Worm (Caenorhabditis elegans) whole organism, young adult: Measurements from ENCODE around the gene tmem-135.

ENCODE experiments used
- B0019.2 ChIP-seq: fragments of 200-800 bp; sonication (Bioruptor generic); conservative IDR thresholded peaks from 2 replicates; pipeline ENCODE4 v1.3.6; 2022; ENCODE audit warnings: missing genetic modification reagents, missing genetic modification characterization, missing compliant biosample characterization
- B0261.1 ChIP-seq: sonication (generic microtip); optimal IDR thresholded peaks from 2 replicates; lab custom pipeline; 2016; ENCODE audit warnings: mild to moderate bottlenecking, missing genetic modification characterization, moderate library complexity, missing compliant biosample characterization
- D2030.7 ChIP-seq: fragments of 200-800 bp; sonication (Bioruptor generic); IDR thresholded peaks from 2 replicates; pipeline ENCODE4 v1.3.6; 2022; ENCODE audit warnings: missing genetic modification reagents, missing genetic modification characterization, missing compliant biosample characterization
- F10E7.11 ChIP-seq: sonication (generic microtip); optimal IDR thresholded peaks from 2 replicates; lab custom pipeline; 2017; ENCODE audit warnings: mild to moderate bottlenecking, missing genetic modification characterization, moderate library complexity, missing compliant biosample characterization
- F23B12.7 ChIP-seq: sonication (generic microtip); optimal IDR thresholded peaks from 2 replicates; lab custom pipeline; 2017; ENCODE audit warnings: missing genetic modification characterization, mild to moderate bottlenecking, missing compliant biosample characterization, antibody characterized with exemption, moderate library complexity; ENCODE audit not compliant: insufficient read depth
- F33H1.4 ChIP-seq: fragments of 200-800 bp; sonication (Bioruptor generic); IDR thresholded peaks from 2 replicates; pipeline ENCODE4 v1.3.6; 2022; ENCODE audit warnings: missing genetic modification reagents, missing genetic modification characterization, missing compliant biosample characterization
- F37B4.10 ChIP-seq: fragments of 200-800 bp; sonication (Bioruptor generic); IDR thresholded peaks from 2 replicates; pipeline ENCODE4 v1.3.6; 2022; ENCODE audit warnings: missing genetic modification characterization, missing compliant biosample characterization
- F39B2.1 ChIP-seq: fragments of 200-800 bp; sonication (Bioruptor generic); IDR thresholded peaks from 2 replicates; pipeline ENCODE4 v1.3.6; 2022; ENCODE audit warnings: missing genetic modification reagents, missing genetic modification characterization, missing compliant biosample characterization
- F49E8.2 ChIP-seq: sonication (generic microtip); optimal IDR thresholded peaks from 3 replicates; lab custom pipeline; 2017; ENCODE audit warnings: missing genetic modification characterization, mild to moderate bottlenecking, missing compliant biosample characterization, antibody characterized with exemption, moderate library complexity; ENCODE audit not compliant: insufficient read depth
- F52B5.7 ChIP-seq: sonication (generic microtip); optimal IDR thresholded peaks from 2 replicates; lab custom pipeline; 2016; ENCODE audit warnings: mild to moderate bottlenecking, missing genetic modification characterization, missing compliant biosample characterization
- F57A8.1 ChIP-seq: fragments of 200-800 bp; sonication (Bioruptor generic); optimal IDR thresholded peaks from 2 replicates; lab custom pipeline; 2018; ENCODE audit warnings: mild to moderate bottlenecking, missing genetic modification characterization, moderate library complexity, missing compliant biosample characterization
- K11D2.4 ChIP-seq: fragments of 200-800 bp; sonication (Bioruptor generic); IDR thresholded peaks from 2 replicates; pipeline ENCODE4 v1.3.6; 2022; ENCODE audit warnings: missing genetic modification reagents, missing genetic modification characterization, missing compliant biosample characterization
- T07F8.4 ChIP-seq: sonication (generic microtip); optimal IDR thresholded peaks from 2 replicates; lab custom pipeline; 2016; ENCODE audit warnings: mild to moderate bottlenecking, missing genetic modification characterization, moderate library complexity, missing compliant biosample characterization
- T26A5.8 ChIP-seq: sonication (generic microtip); optimal IDR thresholded peaks from 2 replicates; lab custom pipeline; 2016; ENCODE audit warnings: missing genetic modification characterization, missing compliant biosample characterization
- akir-1 ChIP-seq: fragments of 200-800 bp; sonication (Bioruptor generic); optimal IDR thresholded peaks from 2 replicates; lab custom pipeline; 2018; ENCODE audit warnings: mild to moderate bottlenecking, missing genetic modification characterization, moderate library complexity, missing compliant biosample characterization
- ama-1 ChIP-seq, 3 experiments: fragments of 150-350 bp in 1 of 3; sonication (generic microtip) in 2 of 3; optimal IDR thresholded peaks; 2 replicates each; lab custom pipeline; 2014 to 2018; ENCODE audit warnings: missing biosample characterization in 2 of 3, missing genetic modification characterization in 2 of 3, missing genetic modification reagents in 2 of 3
- atf-7 ChIP-seq: sonication (generic microtip); optimal IDR thresholded peaks from 2 replicates; lab custom pipeline; 2017; ENCODE audit warnings: mild to moderate bottlenecking, missing genetic modification characterization, missing compliant biosample characterization
- athp-1 ChIP-seq: sonication (generic microtip); optimal IDR thresholded peaks from 2 replicates; lab custom pipeline; 2017; ENCODE audit warnings: mild to moderate bottlenecking, missing genetic modification characterization, missing compliant biosample characterization
- attf-3 ChIP-seq: fragments of 200-800 bp; sonication (Bioruptor generic); conservative IDR thresholded peaks from 2 replicates; pipeline ENCODE4 v1.3.6; 2022; ENCODE audit warnings: missing genetic modification reagents, missing genetic modification characterization, missing compliant biosample characterization
- attf-5 ChIP-seq: fragments of 200-800 bp; sonication (Bioruptor generic); optimal IDR thresholded peaks from 2 replicates; lab custom pipeline; 2018; ENCODE audit warnings: mild to moderate bottlenecking, missing genetic modification characterization, missing compliant biosample characterization
- attf-6 ChIP-seq: fragments of 200-800 bp; sonication (Bioruptor generic); IDR thresholded peaks from 2 replicates; pipeline ENCODE4 v1.3.6; 2022; ENCODE audit warnings: missing genetic modification reagents, missing genetic modification characterization, missing compliant biosample characterization
- ceh-27 ChIP-seq: fragments of 200-800 bp; sonication (Bioruptor generic); optimal IDR thresholded peaks from 2 replicates; lab custom pipeline; 2018; ENCODE audit warnings: mild to moderate bottlenecking, missing genetic modification characterization, moderate library complexity, missing compliant biosample characterization
- chd-7 ChIP-seq: sonication (generic microtip); optimal IDR thresholded peaks from 2 replicates; lab custom pipeline; 2016; ENCODE audit warnings: mild to moderate bottlenecking, missing genetic modification characterization, moderate library complexity, missing compliant biosample characterization
- die-1 ChIP-seq: sonication (generic microtip); optimal IDR thresholded peaks from 2 replicates; lab custom pipeline; 2016; ENCODE audit warnings: missing genotype, mild to moderate bottlenecking, missing genetic modification characterization, missing compliant biosample characterization
- dpff-1 ChIP-seq: sonication (generic microtip); optimal IDR thresholded peaks from 2 replicates; lab custom pipeline; 2017; ENCODE audit warnings: mild to moderate bottlenecking, missing genetic modification characterization, missing compliant biosample characterization
- ekl-4 ChIP-seq: fragments of 200-800 bp; sonication (Bioruptor generic); IDR thresholded peaks from 2 replicates; pipeline ENCODE4 v1.3.6; 2022; ENCODE audit warnings: missing genetic modification reagents, missing genetic modification characterization, missing compliant biosample characterization
- ets-4 ChIP-seq: fragments of 200-800 bp; sonication (Bioruptor generic); optimal IDR thresholded peaks from 2 replicates; lab custom pipeline; 2018; ENCODE audit warnings: mild to moderate bottlenecking, missing genetic modification characterization, missing compliant biosample characterization
- hlh-12 ChIP-seq: sonication (generic microtip); optimal IDR thresholded peaks from 2 replicates; lab custom pipeline; 2016; ENCODE audit warnings: missing genetic modification characterization, missing compliant biosample characterization
- hmg-20 ChIP-seq: fragments of 200-800 bp; sonication (Bioruptor generic); IDR thresholded peaks from 2 replicates; pipeline ENCODE4 v1.3.6; 2022; ENCODE audit warnings: missing genetic modification reagents, missing genetic modification characterization, missing compliant biosample characterization
- hsf-1 ChIP-seq: fragments of 200-800 bp; sonication (Bioruptor generic); IDR thresholded peaks from 2 replicates; pipeline ENCODE4 v1.3.6; 2022; ENCODE audit warnings: missing genetic modification reagents, missing genetic modification characterization, missing compliant biosample characterization
- lag-1 ChIP-seq: fragments of 200-800 bp; sonication (Bioruptor generic); IDR thresholded peaks from 2 replicates; pipeline ENCODE4 v1.3.6; 2022; ENCODE audit warnings: missing genetic modification reagents, missing genetic modification characterization, missing compliant biosample characterization
- let-526 ChIP-seq: fragments of 200-800 bp; sonication (Bioruptor generic); IDR thresholded peaks from 2 replicates; pipeline ENCODE4 v1.3.6; 2022; ENCODE audit warnings: missing genetic modification reagents, missing genetic modification characterization, missing compliant biosample characterization
- let-607 ChIP-seq, 2 experiments: fragments of 200-800 bp in 1 of 2; sonication (Bioruptor generic) in 1 of 2; sonication (generic microtip) in 1 of 2; optimal IDR thresholded peaks; 2 replicates each; lab custom pipeline; 2016 to 2018; ENCODE audit warnings: mild to moderate bottlenecking in 2 of 2, missing compliant biosample characterization in 2 of 2, missing genetic modification characterization in 2 of 2, moderate library complexity in 2 of 2, missing genotype in 1 of 2
- lin-40 ChIP-seq: sonication (generic microtip); optimal IDR thresholded peaks from 2 replicates; lab custom pipeline; 2016; ENCODE audit warnings: missing genetic modification characterization, mild to moderate bottlenecking, missing compliant biosample characterization, missing genotype, missing genetic modification reagents
- lir-1 ChIP-seq: fragments of 200-800 bp; sonication (Bioruptor generic); conservative IDR thresholded peaks from 2 replicates; pipeline ENCODE4 v1.3.6; 2022; ENCODE audit warnings: missing genetic modification reagents, missing genetic modification characterization, missing compliant biosample characterization
- mel-28 ChIP-seq: sonication (generic microtip); optimal IDR thresholded peaks from 2 replicates; lab custom pipeline; 2016; ENCODE audit warnings: borderline replicate concordance, mild to moderate bottlenecking, missing genetic modification characterization, missing compliant biosample characterization
- nhr-120 ChIP-seq: fragments of 200-800 bp; sonication (Bioruptor generic); IDR thresholded peaks from 2 replicates; pipeline ENCODE4 v1.3.6; 2022; ENCODE audit warnings: missing genetic modification characterization, missing compliant biosample characterization
- nhr-80 ChIP-seq: sonication (generic microtip); optimal IDR thresholded peaks from 2 replicates; lab custom pipeline; 2016; ENCODE audit warnings: missing genetic modification characterization, missing compliant biosample characterization
- pbrm-1 ChIP-seq: fragments of 200-800 bp; sonication (Bioruptor generic); IDR thresholded peaks from 2 replicates; pipeline ENCODE4 v1.3.6; 2022; ENCODE audit warnings: missing genetic modification reagents, missing genetic modification characterization, missing compliant biosample characterization
- pha-4 ChIP-seq: fragments of 150-350 bp; sonication (generic microtip); optimal IDR thresholded peaks from 2 replicates; lab custom pipeline; 2014; ENCODE audit warnings: missing biosample characterization, missing genetic modification reagents, missing genetic modification characterization
- rcor-1 ChIP-seq: fragments of 200-800 bp; sonication (Bioruptor generic); IDR thresholded peaks from 2 replicates; pipeline ENCODE4 v1.3.6; 2022; ENCODE audit warnings: missing genetic modification reagents, missing genetic modification characterization, missing compliant biosample characterization
- sdz-38 ChIP-seq: sonication (generic microtip); optimal IDR thresholded peaks from 2 replicates; lab custom pipeline; 2016; ENCODE audit warnings: missing genotype, missing genetic modification characterization, missing compliant biosample characterization
- sptf-2 ChIP-seq: fragments of 200-800 bp; sonication (Bioruptor generic); optimal IDR thresholded peaks from 2 replicates; lab custom pipeline; 2018; ENCODE audit warnings: mild to moderate bottlenecking, missing genetic modification characterization, missing compliant biosample characterization
- tbx-9 ChIP-seq: sonication (generic microtip); optimal IDR thresholded peaks from 2 replicates; lab custom pipeline; 2016; ENCODE audit warnings: borderline replicate concordance, missing genetic modification characterization, inconsistent platforms, missing compliant biosample characterization
- zim-3 ChIP-seq: sonication (generic microtip); optimal IDR thresholded peaks from 2 replicates; lab custom pipeline; 2017; ENCODE audit warnings: mild to moderate bottlenecking, missing genetic modification characterization, moderate library complexity, missing compliant biosample characterization
- ztf-18 ChIP-seq: sonication (generic microtip); optimal IDR thresholded peaks from 2 replicates; lab custom pipeline; 2016; ENCODE audit warnings: missing genotype, mild to moderate bottlenecking, missing genetic modification characterization, missing compliant biosample characterization
- ztf-22 ChIP-seq: fragments of 200-800 bp; sonication (Bioruptor generic); optimal IDR thresholded peaks from 2 replicates; lab custom pipeline; 2018; ENCODE audit warnings: mild to moderate bottlenecking, missing genetic modification characterization, moderate library complexity, missing compliant biosample characterization
- ztf-26 ChIP-seq: sonication (generic microtip); optimal IDR thresholded peaks from 2 replicates; lab custom pipeline; 2017; ENCODE audit warnings: missing genetic modification characterization, missing compliant biosample characterization
- ztf-28 ChIP-seq: fragments of 200-800 bp; sonication (Bioruptor generic); IDR thresholded peaks from 2 replicates; pipeline ENCODE4 v1.3.6; 2022; ENCODE audit warnings: missing genetic modification reagents, missing genetic modification characterization, missing compliant biosample characterization

Gene tmem-135

DNA sequence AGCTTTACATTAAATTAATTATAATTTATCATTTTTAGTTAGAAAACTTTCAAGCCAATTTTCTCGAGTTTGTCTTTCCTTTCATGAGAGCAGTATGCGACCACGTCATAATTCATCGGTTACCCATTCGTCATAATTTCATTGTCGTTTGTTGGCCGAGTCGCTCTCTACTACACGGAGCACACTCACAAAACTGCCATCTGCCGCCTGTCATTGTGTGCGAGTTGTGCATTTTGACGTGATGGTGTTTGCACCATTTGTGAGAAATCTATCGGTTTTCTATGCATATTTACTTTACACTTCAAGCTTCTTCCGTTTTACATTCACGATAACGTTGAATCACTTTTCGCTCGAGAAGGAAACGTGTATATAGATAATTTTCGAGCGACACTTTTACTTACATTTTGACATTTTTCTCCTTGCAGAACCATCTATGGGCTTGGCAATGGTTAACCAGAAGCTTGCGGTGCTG, 33.3 kb downstream of the tmem-135 start, which contains the start of gene dhhc-10 (continued):
- TF ChIP-seq pha-4 (tag; lab: Kevin White, UChicago) (no peak), zim-3 (tag; lab: Kevin White, UChicago) (no peak), let-607 (tag; optimal IDR thresholded peaks at IDR 0.05; lab: Kevin White, UChicago) (peak; percentile 88 to 91), ama-1 (optimal IDR thresholded peaks at IDR 0.05; lab: Kevin White, UChicago) (no peak), ama-1 (GFP tag; optimal IDR thresholded peaks at IDR 0.05; lab: Kevin White, UChicago) (no peak), ztf-18 (tag; lab: Kevin White, UChicago) (no peak), ekl-4 (GFP tag; lab: Robert Waterston, UW) (no peak), ztf-22 (no peak), let-526 (no peak), sdz-38 (tag; lab: Kevin White, UChicago) (no peak), nhr-120 (GFP tag; lab: Robert Waterston, UW) (no peak), ceh-27 (no peak), lag-1 (GFP tag; lab: Robert Waterston, UW) (no peak), nhr-80 (tag; lab: Kevin White, UChicago) (peak; percentile 97), lin-40 (tag; lab: Kevin White, UChicago) (peak; percentile 23), attf-5 (GFP tag; lab: Kevin White, UChicago) (peak; percentile 9), F33H1.4 (GFP tag; lab: Robert Waterston, UW) (no peak), F10E7.11 (no peak), K11D2.4 (GFP tag; lab: Robert Waterston, UW) (no peak), T07F8.4 (tag; lab: Kevin White, UChicago) (no peak), pbrm-1 (GFP tag; lab: Robert Waterston, UW) (0 out of 2 replicates have a peak, but pooled peaks have one; percentile 35), ztf-26 (tag; lab: Kevin White, UChicago) (no peak), chd-7 (tag; lab: Kevin White, UChicago) (no peak), D2030.7 (GFP tag; lab: Robert Waterston, UW) (no peak), lir-1 (GFP tag; lab: Robert Waterston, UW) (no peak), die-1 (tag; lab: Kevin White, UChicago) (no peak), F39B2.1 (GFP tag; lab: Robert Waterston, UW) (no peak), B0019.2 (GFP tag; lab: Robert Waterston, UW) (no peak), athp-1 (tag; lab: Kevin White, UChicago) (no peak), F23B12.7 (tag; lab: Kevin White, UChicago) (no peak), hsf-1 (GFP tag; lab: Robert Waterston, UW) (no peak), attf-6 (GFP tag; lab: Robert Waterston, UW) (no peak), atf-7 (no peak), hmg-20 (GFP tag; lab: Robert Waterston, UW) (no peak), F49E8.2 (tag; lab: Kevin White, UChicago) (no peak), T26A5.8 (tag; lab: Kevin White, UChicago) (no peak), F37B4.10 (GFP tag; lab: Robert Waterston, UW) (no peak), F57A8.1 (GFP tag; lab: Kevin White, UChicago) (no peak), tbx-9 (tag; lab: Kevin White, UChicago) (no peak), B0261.1 (tag; lab: Kevin White, UChicago) (no peak), akir-1 (no peak), F52B5.7 (tag; lab: Kevin White, UChicago) (no peak), attf-3 (GFP tag; lab: Robert Waterston, UW) (no peak), hlh-12 (tag; lab: Kevin White, UChicago) (no peak), mel-28 (tag; lab: Kevin White, UChicago) (no peak), ets-4 (GFP tag; lab: Kevin White, UChicago) (peak; percentile 77), dpff-1 (tag; lab: Kevin White, UChicago) (no peak), ztf-28 (no peak), sptf-2 (GFP tag; lab: Kevin White, UChicago) (no peak), rcor-1 (no peak)
